Fruit fly (Drosophila melanogaster) whole organism, wandering third instar larva: ENCODE measurements around the gene MRG15.

Experiments used
- Abd-B ChIP-seq: fragments of >200 bp; optimal IDR thresholded peaks from 2 replicates; lab custom pipeline; 2017; ENCODE audit warnings: missing biosample characterization, missing genetic modification characterization
- CG32264 ChIP-seq: fragments of 200-800 bp; sonication (Bioruptor generic); optimal IDR thresholded peaks from 2 replicates; lab custom pipeline; 2016; ENCODE audit warnings: missing biosample characterization, missing genetic modification characterization
- CG9705 ChIP-seq: fragments of 200-800 bp; sonication (Bioruptor generic); optimal IDR thresholded peaks from 2 replicates; lab custom pipeline; 2018; ENCODE audit warnings: missing biosample characterization, mild to moderate bottlenecking, missing genetic modification characterization
- CrebA ChIP-seq: fragments of 200-800 bp; sonication (Bioruptor generic); optimal IDR thresholded peaks from 2 replicates; lab custom pipeline; 2016; ENCODE audit warnings: missing biosample characterization, mild to moderate bottlenecking, missing genetic modification characterization, borderline replicate concordance
- Dfd ChIP-seq: fragments of >200 bp; optimal IDR thresholded peaks from 2 replicates; lab custom pipeline; 2017; ENCODE audit warnings: missing biosample characterization, missing genetic modification characterization
- Dif ChIP-seq: fragments of 200-275, 200-300 bp; sonication (Bioruptor generic); optimal IDR thresholded peaks from 2 replicates; lab custom pipeline; 2018; ENCODE audit warnings: missing biosample characterization, missing genetic modification characterization; ENCODE audit not compliant: partially characterized antibody
- GATAd ChIP-seq: sonication (Bioruptor generic); optimal IDR thresholded peaks from 2 replicates; lab custom pipeline; 2016; ENCODE audit warnings: missing biosample characterization, missing genetic modification characterization
- HLH106 ChIP-seq: fragments of 200-800 bp; optimal IDR thresholded peaks from 3 replicates; lab custom pipeline; 2019; ENCODE audit warnings: missing biosample characterization, mild to moderate bottlenecking, missing genetic modification characterization, moderate library complexity
- Hnf4 ChIP-seq: fragments of 200-800 bp; sonication (Bioruptor generic); optimal IDR thresholded peaks from 2 replicates; lab custom pipeline; 2016; ENCODE audit warnings: missing biosample characterization, mild to moderate bottlenecking, missing genetic modification characterization
- Hr78 ChIP-seq: fragments of >200 bp; optimal IDR thresholded peaks from 2 replicates; lab custom pipeline; 2017; ENCODE audit warnings: missing biosample characterization, missing genetic modification characterization
- Hr83 ChIP-seq: fragments of 200-300 bp; sonication (Bioruptor generic); optimal IDR thresholded peaks from 2 replicates; lab custom pipeline; 2016; ENCODE audit warnings: missing biosample characterization, mild to moderate bottlenecking, missing genetic modification characterization, moderate library complexity; ENCODE audit not compliant: poor library complexity, severe bottlenecking
- Jra ChIP-seq: sonication (Bioruptor generic); optimal IDR thresholded peaks from 2 replicates; lab custom pipeline; 2016; ENCODE audit warnings: missing biosample characterization, missing genetic modification characterization
- Mio ChIP-seq: sonication (Bioruptor generic); optimal IDR thresholded peaks from 2 replicates; lab custom pipeline; 2016; ENCODE audit warnings: missing biosample characterization, missing genetic modification characterization
- Myc ChIP-seq: fragments of >200 bp; optimal IDR thresholded peaks from 2 replicates; lab custom pipeline; 2017
- N ChIP-seq: fragments of >200 bp; optimal IDR thresholded peaks from 2 replicates; lab custom pipeline; 2018; ENCODE audit warnings: missing biosample characterization, missing external identifiers, missing genetic modification characterization
- OdsH ChIP-seq: fragments of 200-800 bp; sonication (Bioruptor generic); optimal IDR thresholded peaks from 2 replicates; lab custom pipeline; 2016; ENCODE audit warnings: missing biosample characterization, mild to moderate bottlenecking, missing genetic modification characterization
- Rel ChIP-seq, 2 experiments: fragments of 200-800 bp; sonication (Bioruptor generic) in 1 of 2; optimal IDR thresholded peaks; 2 replicates in 1 of 2; 3 replicates in 1 of 2; lab custom pipeline; 2016 to 2019; ENCODE audit warnings: mild to moderate bottlenecking in 2 of 2, missing biosample characterization in 2 of 2, missing genetic modification characterization in 2 of 2, moderate library complexity in 1 of 2
- Sp1 ChIP-seq: fragments of 200-800 bp; sonication (Bioruptor generic); optimal IDR thresholded peaks from 3 replicates; lab custom pipeline; 2019; ENCODE audit warnings: missing biosample characterization, mild to moderate bottlenecking, missing genetic modification characterization, moderate library complexity
- Vsx2 ChIP-seq: fragments of 200-300, 225-300 bp; sonication (Bioruptor generic); optimal IDR thresholded peaks from 2 replicates; lab custom pipeline; 2018; ENCODE audit warnings: missing biosample characterization, missing genetic modification characterization; ENCODE audit not compliant: partially characterized antibody
- br ChIP-seq: fragments of 200-800 bp; sonication (Bioruptor generic); optimal IDR thresholded peaks from 2 replicates; lab custom pipeline; 2016; ENCODE audit warnings: missing biosample characterization, missing genetic modification characterization
- brk ChIP-seq: fragments of 200-800 bp; sonication (Bioruptor generic); optimal IDR thresholded peaks from 2 replicates; lab custom pipeline; 2016; ENCODE audit warnings: missing biosample characterization, mild to moderate bottlenecking, missing genetic modification characterization
- dl ChIP-seq, 2 experiments: fragments of 175-275, 200-275 bp in 1 of 2; fragments of 200-275 bp in 1 of 2; sonication (Bioruptor generic); optimal IDR thresholded peaks; lab custom pipeline; 2018; ENCODE audit warnings: mild to moderate bottlenecking in 2 of 2, missing biosample characterization in 2 of 2, missing genetic modification characterization in 2 of 2, moderate library complexity in 2 of 2; ENCODE audit not compliant: partially characterized antibody in 2 of 2, insufficient read depth in 1 of 2
- dmrt93B ChIP-seq: fragments of 200-800 bp; sonication (Bioruptor generic); optimal IDR thresholded peaks from 2 replicates; lab custom pipeline; 2018; ENCODE audit warnings: missing biosample characterization, mild to moderate bottlenecking, missing genetic modification characterization
- dsf ChIP-seq: sonication (Bioruptor generic); optimal IDR thresholded peaks from 2 replicates; lab custom pipeline; 2016; ENCODE audit warnings: missing biosample characterization, missing genetic modification characterization, borderline replicate concordance
- ey ChIP-seq: fragments of 200-800 bp; sonication (Bioruptor generic); optimal IDR thresholded peaks from 2 replicates; lab custom pipeline; 2016; ENCODE audit warnings: missing biosample characterization, missing genetic modification characterization
- foxo ChIP-seq, 2 experiments: fragments of 200-800 bp; sonication (Bioruptor generic); optimal IDR thresholded peaks; 2 replicates in 1 of 2; 3 replicates in 1 of 2; lab custom pipeline; 2016 to 2017; ENCODE audit warnings: missing biosample characterization in 2 of 2, missing genetic modification characterization in 2 of 2
- fru ChIP-seq: fragments of 200-800 bp; sonication (Bioruptor generic); optimal IDR thresholded peaks from 3 replicates; lab custom pipeline; 2016; ENCODE audit warnings: missing biosample characterization, mild to moderate bottlenecking, missing genetic modification characterization
- h ChIP-seq: fragments of 200-800 bp; sonication (Bioruptor generic); optimal IDR thresholded peaks from 3 replicates; lab custom pipeline; 2016; ENCODE audit warnings: missing biosample characterization, mild to moderate bottlenecking, missing genetic modification characterization
- jim ChIP-seq: fragments of 175-275, 200-325 bp; sonication (Bioruptor generic); optimal IDR thresholded peaks from 2 replicates; lab custom pipeline; 2016; ENCODE audit warnings: missing biosample characterization, mild to moderate bottlenecking, missing genetic modification characterization
- lola ChIP-seq: fragments of >200 bp; optimal IDR thresholded peaks from 2 replicates; lab custom pipeline; 2017; ENCODE audit warnings: missing biosample characterization, missing genetic modification characterization
- pan ChIP-seq: fragments of >200 bp; optimal IDR thresholded peaks from 2 replicates; lab custom pipeline; 2017
- psq ChIP-seq: fragments of 200-800 bp; sonication (Bioruptor generic); optimal IDR thresholded peaks from 3 replicates; lab custom pipeline; 2017; ENCODE audit warnings: missing biosample characterization, mild to moderate bottlenecking, missing genetic modification characterization, moderate library complexity
- rgr ChIP-seq: fragments of 200-800 bp; sonication (Bioruptor generic); optimal IDR thresholded peaks from 3 replicates; lab custom pipeline; 2016; ENCODE audit warnings: missing biosample characterization, mild to moderate bottlenecking, missing genetic modification characterization
- sage ChIP-seq: fragments of 200-800 bp; sonication (Bioruptor generic); optimal IDR thresholded peaks from 2 replicates; lab custom pipeline; 2016; ENCODE audit warnings: missing biosample characterization, mild to moderate bottlenecking, missing genetic modification characterization
- sv ChIP-seq: fragments of 200-800 bp; sonication (Bioruptor generic); optimal IDR thresholded peaks from 3 replicates; lab custom pipeline; 2016; ENCODE audit warnings: missing biosample characterization, missing genetic modification characterization
- tai ChIP-seq: sonication (Bioruptor generic); optimal IDR thresholded peaks from 2 replicates; lab custom pipeline; 2016; ENCODE audit warnings: missing biosample characterization, missing genetic modification characterization
- usp ChIP-seq: fragments of >200 bp; optimal IDR thresholded peaks from 2 replicates; lab custom pipeline; 2017; ENCODE audit warnings: missing biosample characterization, missing genetic modification characterization
- woc ChIP-seq: sonication (Bioruptor generic); optimal IDR thresholded peaks from 2 replicates; lab custom pipeline; 2016; ENCODE audit warnings: missing biosample characterization, mild to moderate bottlenecking, missing genetic modification characterization

MRG15 gene

DNA sequence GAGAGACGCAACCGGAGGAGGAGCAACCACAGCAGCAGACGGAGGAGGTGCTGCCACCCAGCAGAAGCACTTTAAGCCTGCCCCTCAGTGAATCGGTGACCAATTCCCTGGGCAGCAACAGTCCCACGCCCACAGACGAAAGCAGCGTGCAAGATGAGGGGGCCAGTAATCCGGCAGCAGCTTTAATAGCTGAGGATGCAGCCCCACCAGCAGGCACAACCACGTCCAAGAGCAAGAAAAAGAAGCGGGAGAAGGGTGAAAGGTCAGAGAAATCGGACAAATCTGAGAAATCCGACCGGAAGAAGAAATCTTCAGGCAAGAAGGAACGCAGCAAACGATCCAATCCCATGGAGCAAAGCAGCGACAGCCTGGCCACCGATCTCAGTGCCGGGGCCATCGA lies 10.9 kb upstream of the MRG15 start:
- TF ChIP-seq jim (no peak), GATAd (no peak), pan (lab: Kevin White, UChicago) (no peak), CrebA (no peak), Hr78 (GFP tag; lab: Kevin White, UChicago) (no peak), dsf (GFP tag; lab: Kevin White, UChicago) (no peak), N (GFP tag; lab: Kevin White, UChicago) (no peak), CG32264 (GFP tag; lab: Kevin White, UChicago) (no peak), fru (no peak), Vsx2 (GFP tag; lab: Kevin White, UChicago) (no peak), h (GFP tag; lab: Kevin White, UChicago) (no peak), Dif (GFP tag; lab: Kevin White, UChicago) (no peak), Hnf4 (GFP tag; lab: Kevin White, UChicago) (no peak), CG9705 (GFP tag; lab: Kevin White, UChicago) (no peak)

DNA sequence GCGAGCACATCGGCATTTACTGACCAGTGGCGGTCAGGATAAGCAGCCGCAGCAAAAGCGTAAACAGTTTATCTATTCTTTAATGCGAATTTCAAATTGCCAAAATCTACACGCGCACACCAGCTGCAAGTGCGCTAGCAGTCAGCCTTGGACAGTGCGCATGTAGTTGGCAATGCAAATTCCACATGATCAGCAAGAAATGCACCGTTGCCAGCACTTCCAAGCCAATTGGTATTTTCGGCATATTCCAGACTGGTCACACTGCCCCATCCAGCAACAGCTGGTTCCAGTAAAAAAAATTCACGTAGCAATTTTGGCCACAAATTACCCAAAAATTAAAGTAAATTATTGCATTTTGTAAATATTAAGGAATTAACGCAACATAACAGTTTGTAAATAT lies 9.9 kb upstream of the MRG15 start:
- no peak for TF ChIP-seq lola (GFP tag; lab: Kevin White, UChicago)
- peak; percentile 36 for TF ChIP-seq rgr (GFP tag; lab: Kevin White, UChicago)
- no peak for TF ChIP-seq fru
- TF ChIP-seq OdsH (GFP tag; lab: Kevin White, UChicago): no peak
- TF ChIP-seq dsf (GFP tag; lab: Kevin White, UChicago): no peak
- no peak for TF ChIP-seq Dfd (GFP tag; lab: Kevin White, UChicago)
- no peak for TF ChIP-seq pan (lab: Kevin White, UChicago)
- no peak for TF ChIP-seq CrebA
- no peak for TF ChIP-seq tai (GFP tag; lab: Kevin White, UChicago)
- TF ChIP-seq dmrt93B: no peak
- TF ChIP-seq jim: no peak
- TF ChIP-seq GATAd: no peak
- no peak for TF ChIP-seq woc (GFP tag; lab: Kevin White, UChicago)
- peak; percentile 5 for TF ChIP-seq h (GFP tag; lab: Kevin White, UChicago)
- no peak for TF ChIP-seq Sp1 (GFP tag; lab: Kevin White, UChicago)
- no peak for TF ChIP-seq brk (GFP tag; lab: Kevin White, UChicago)
- peak; percentile 76 for TF ChIP-seq Vsx2 (GFP tag; lab: Kevin White, UChicago)
- no peak for TF ChIP-seq br (GFP tag; lab: Kevin White, UChicago)
- peak; percentile 86 for TF ChIP-seq Dif (GFP tag; lab: Kevin White, UChicago)
- TF ChIP-seq ey (GFP tag; lab: Kevin White, UChicago): no peak
- no peak for TF ChIP-seq Jra (GFP tag; lab: Kevin White, UChicago)
- TF ChIP-seq CG32264 (GFP tag; lab: Kevin White, UChicago): no peak
- no peak for TF ChIP-seq Hr78 (GFP tag; lab: Kevin White, UChicago)
- peak; percentile 68 to 71 for TF ChIP-seq dl (GFP tag; optimal IDR thresholded peaks at IDR 0.05; lab: Kevin White, UChicago; ENCODE audit: insufficient read depth in 1 of 2, partially characterized antibody in 2 of 2)
- peak; percentile 73 for TF ChIP-seq Myc
- TF ChIP-seq usp: no peak
- TF ChIP-seq foxo (GFP tag; optimal IDR thresholded peaks at IDR 0.05; lab: Kevin White, UChicago): peak in 1 of 2 experiments; percentile 14
- no peak for TF ChIP-seq Abd-B (GFP tag; lab: Kevin White, UChicago)
- no peak for TF ChIP-seq psq (GFP tag; lab: Kevin White, UChicago)
- TF ChIP-seq Rel (GFP tag; optimal IDR thresholded peaks at IDR 0.05; lab: Kevin White, UChicago): no peak
- TF ChIP-seq Rel (tag; optimal IDR thresholded peaks at IDR 0.05; lab: Kevin White, UChicago): peak; percentile 39
- no peak for TF ChIP-seq CG9705 (GFP tag; lab: Kevin White, UChicago)
- TF ChIP-seq sage (GFP tag; lab: Kevin White, UChicago): no peak
- TF ChIP-seq HLH106: peak; percentile 30
- TF ChIP-seq Hnf4 (GFP tag; lab: Kevin White, UChicago): no peak
- TF ChIP-seq N (GFP tag; lab: Kevin White, UChicago): no peak
- no peak for TF ChIP-seq Mio (GFP tag; lab: Kevin White, UChicago)
- no peak for TF ChIP-seq Hr83 (GFP tag; lab: Kevin White, UChicago)
- TF ChIP-seq sv: no peak
